Worm (Caenorhabditis elegans) whole organism, L2 larva: Measurements from ENCODE around the gene mtss-1.

Source experiments
- C34F6.9 ChIP-seq: fragments of 150-350 bp; optimal IDR thresholded peaks from 2 replicates; lab custom pipeline; 2014; ENCODE audit warnings: missing biosample characterization, missing genetic modification characterization
- F13H6.1 ChIP-seq: sonication (generic microtip); optimal IDR thresholded peaks from 2 replicates; lab custom pipeline; 2016; ENCODE audit warnings: missing genetic modification characterization, missing compliant biosample characterization
- Y55F3AM.14 ChIP-seq: fragments of 200-800 bp; sonication (Bioruptor generic); optimal IDR thresholded peaks from 2 replicates; lab custom pipeline; 2018; ENCODE audit warnings: mild to moderate bottlenecking, missing genetic modification characterization, missing compliant biosample characterization
- ZK546.5 ChIP-seq: sonication (generic microtip); optimal IDR thresholded peaks from 2 replicates; lab custom pipeline; 2017; ENCODE audit warnings: missing biosample characterization, missing genetic modification characterization
- alr-1 ChIP-seq: fragments of 150-350 bp; optimal IDR thresholded peaks from 2 replicates; lab custom pipeline; 2014; ENCODE audit warnings: missing biosample characterization, missing genetic modification characterization
- ama-1 ChIP-seq: fragments of 150-350 bp; optimal IDR thresholded peaks from 2 replicates; lab custom pipeline; 2018; ENCODE audit warnings: inconsistent platforms
- blmp-1 ChIP-seq: sonication (generic microtip); optimal IDR thresholded peaks from 2 replicates; lab custom pipeline; 2017; ENCODE audit warnings: missing genetic modification characterization, mild to moderate bottlenecking, missing compliant biosample characterization, antibody characterized with exemption, moderate library complexity; ENCODE audit not compliant: insufficient read depth
- ceh-16 ChIP-seq: fragments of 150-350 bp; optimal IDR thresholded peaks from 2 replicates; lab custom pipeline; 2014; ENCODE audit warnings: missing biosample characterization, missing genetic modification characterization
- ceh-82 ChIP-seq: fragments of 150-350 bp; optimal IDR thresholded peaks from 2 replicates; lab custom pipeline; 2014; ENCODE audit warnings: missing biosample characterization, missing genetic modification characterization
- crh-2 ChIP-seq: sonication (generic microtip); optimal IDR thresholded peaks from 2 replicates; lab custom pipeline; 2017; ENCODE audit warnings: missing biosample characterization, missing genetic modification characterization
- dmd-4 ChIP-seq: sonication (generic microtip); optimal IDR thresholded peaks from 2 replicates; lab custom pipeline; 2017; ENCODE audit warnings: missing biosample characterization, missing genetic modification characterization
- egl-27 ChIP-seq: sonication (generic microtip); optimal IDR thresholded peaks from 3 replicates; lab custom pipeline; 2017; ENCODE audit warnings: missing biosample characterization, missing genetic modification reagents, missing genetic modification characterization
- elt-1 ChIP-seq: fragments of 150-350 bp; optimal IDR thresholded peaks from 2 replicates; lab custom pipeline; 2014; ENCODE audit warnings: missing biosample characterization, missing genetic modification characterization
- elt-3 ChIP-seq: sonication (generic microtip); optimal IDR thresholded peaks from 2 replicates; lab custom pipeline; 2017; ENCODE audit warnings: missing biosample characterization, missing genetic modification characterization
- lin-11 ChIP-seq: fragments of 150-350 bp; sonication (generic microtip); optimal IDR thresholded peaks from 2 replicates; lab custom pipeline; 2014; ENCODE audit warnings: missing biosample characterization, missing genetic modification characterization, inconsistent platforms, mixed read lengths
- lin-13 ChIP-seq: fragments of 150-350 bp; optimal IDR thresholded peaks from 2 replicates; lab custom pipeline; 2014; ENCODE audit warnings: missing biosample characterization, missing genetic modification reagents, missing genetic modification characterization
- lin-39 ChIP-seq: fragments of 150-350 bp; optimal IDR thresholded peaks from 2 replicates; lab custom pipeline; 2014; ENCODE audit warnings: missing biosample characterization, missing genetic modification reagents, missing genetic modification characterization
- mab-5 ChIP-seq: fragments of 150-350 bp; optimal IDR thresholded peaks from 2 replicates; lab custom pipeline; 2014; ENCODE audit warnings: missing biosample characterization, missing genetic modification characterization
- mbf-1 ChIP-seq: sonication (generic microtip); optimal IDR thresholded peaks from 2 replicates; lab custom pipeline; 2017; ENCODE audit warnings: missing biosample characterization, missing genetic modification characterization
- nhr-11 ChIP-seq: fragments of 150-350 bp; optimal IDR thresholded peaks from 2 replicates; lab custom pipeline; 2014; ENCODE audit warnings: missing biosample characterization, missing genetic modification characterization
- nhr-12 ChIP-seq: fragments of 150-350 bp; optimal IDR thresholded peaks from 2 replicates; lab custom pipeline; 2014; ENCODE audit warnings: missing biosample characterization, missing genetic modification characterization
- nhr-129 ChIP-seq: fragments of 150-350 bp; optimal IDR thresholded peaks from 2 replicates; lab custom pipeline; 2014; ENCODE audit warnings: missing biosample characterization, missing genetic modification characterization
- nhr-21 ChIP-seq: fragments of 150-350 bp; optimal IDR thresholded peaks from 2 replicates; lab custom pipeline; 2014; ENCODE audit warnings: missing biosample characterization, missing genetic modification characterization
- nhr-23 ChIP-seq: fragments of 150-350 bp; optimal IDR thresholded peaks from 2 replicates; lab custom pipeline; 2014; ENCODE audit warnings: missing biosample characterization, missing genetic modification reagents, missing genetic modification characterization
- nhr-237 ChIP-seq: fragments of 150-350 bp; optimal IDR thresholded peaks from 2 replicates; lab custom pipeline; 2014; ENCODE audit warnings: missing biosample characterization, missing genetic modification characterization
- nhr-6 ChIP-seq: fragments of 150-350 bp; optimal IDR thresholded peaks from 2 replicates; lab custom pipeline; 2014; ENCODE audit warnings: missing biosample characterization, missing genetic modification characterization
- peb-1 ChIP-seq: fragments of 150-350 bp; optimal IDR thresholded peaks from 2 replicates; lab custom pipeline; 2014; ENCODE audit warnings: missing biosample characterization, missing genetic modification characterization
- sem-4 ChIP-seq: fragments of 150-350 bp; optimal IDR thresholded peaks from 2 replicates; lab custom pipeline; 2014; ENCODE audit warnings: missing biosample characterization, missing genetic modification reagents, missing genetic modification characterization
- skn-1 ChIP-seq: sonication (generic microtip); optimal IDR thresholded peaks from 2 replicates; lab custom pipeline; 2017; ENCODE audit warnings: missing biosample characterization, missing genetic modification characterization
- sma-3 ChIP-seq: sonication (generic microtip); optimal IDR thresholded peaks from 2 replicates; lab custom pipeline; 2016; ENCODE audit warnings: missing genetic modification reagents, missing genetic modification characterization, missing compliant biosample characterization
- sma-9 ChIP-seq, 2 experiments: fragments of 150-350 bp in 1 of 2; sonication (generic microtip) in 1 of 2; optimal IDR thresholded peaks; 2 replicates each; lab custom pipeline; 2014 to 2016; ENCODE audit warnings: missing genetic modification characterization in 2 of 2, mild to moderate bottlenecking in 1 of 2, missing biosample characterization in 1 of 2, missing compliant biosample characterization in 1 of 2, missing genetic modification reagents in 1 of 2, moderate library complexity in 1 of 2
- unc-55 ChIP-seq: fragments of 150-350 bp; sonication (generic microtip); optimal IDR thresholded peaks from 3 replicates; lab custom pipeline; 2014; ENCODE audit warnings: missing biosample characterization, missing genetic modification reagents, missing genetic modification characterization
- unc-62 ChIP-seq: fragments of 150-350 bp; optimal IDR thresholded peaks from 2 replicates; lab custom pipeline; 2014; ENCODE audit warnings: missing biosample characterization, missing genetic modification reagents, missing genetic modification characterization
- zag-1 ChIP-seq: fragments of 150-350 bp; optimal IDR thresholded peaks from 2 replicates; lab custom pipeline; 2014; ENCODE audit warnings: missing biosample characterization, missing genetic modification characterization
- ztf-1 ChIP-seq: fragments of 200-800 bp; sonication (Bioruptor generic); conservative IDR thresholded peaks from 2 replicates; pipeline ENCODE4 v1.3.6; 2022; ENCODE audit warnings: missing genetic modification characterization, missing compliant biosample characterization
- ztf-4 ChIP-seq: fragments of 150-350 bp; optimal IDR thresholded peaks from 2 replicates; lab custom pipeline; 2014; ENCODE audit warnings: missing biosample characterization, missing genetic modification characterization

mtss-1 gene

ce11 chrIII:8785426-8785825 lies 17.3 kb downstream of the mtss-1 start (continued):
- TF ChIP-seq nhr-237 (no peak), dmd-4 (tag; lab: Kevin White, UChicago) (no peak), peb-1 (tag; lab: Kevin White, UChicago) (no peak), ztf-1 (GFP tag; lab: Robert Waterston, UW) (no peak), sma-9 (GFP tag; optimal IDR thresholded peaks at IDR 0.05; lab: Kevin White, UChicago) (peak; percentile 88), sma-9 (tag; optimal IDR thresholded peaks at IDR 0.05; lab: Kevin White, UChicago) (no peak), nhr-21 (tag; lab: Kevin White, UChicago) (no peak), Y55F3AM.14 (GFP tag; lab: Kevin White, UChicago) (no peak), ceh-82 (tag; lab: Kevin White, UChicago) (no peak)

- no peak for TF ChIP-seq sem-4 (tag; lab: Kevin White, UChicago)
- no peak for TF ChIP-seq sma-3 (GFP tag; lab: Kevin White, UChicago)
- no peak for TF ChIP-seq nhr-23 (tag; lab: Kevin White, UChicago)
- TF ChIP-seq lin-13 (GFP tag; lab: Kevin White, UChicago), result no peak
- TF ChIP-seq sma-9 (GFP tag; optimal IDR thresholded peaks at IDR 0.05; lab: Kevin White, UChicago), result no peak
- no peak for TF ChIP-seq sma-9 (tag; optimal IDR thresholded peaks at IDR 0.05; lab: Kevin White, UChicago)
These were observed 18.0 kb downstream of the mtss-1 start, which contains the start of gene K02D10.8 for ce11 chrIII:8786077-8786476. Gene K02D10.8 (plus strand): TSS chrIII:8786377.

DNA sequence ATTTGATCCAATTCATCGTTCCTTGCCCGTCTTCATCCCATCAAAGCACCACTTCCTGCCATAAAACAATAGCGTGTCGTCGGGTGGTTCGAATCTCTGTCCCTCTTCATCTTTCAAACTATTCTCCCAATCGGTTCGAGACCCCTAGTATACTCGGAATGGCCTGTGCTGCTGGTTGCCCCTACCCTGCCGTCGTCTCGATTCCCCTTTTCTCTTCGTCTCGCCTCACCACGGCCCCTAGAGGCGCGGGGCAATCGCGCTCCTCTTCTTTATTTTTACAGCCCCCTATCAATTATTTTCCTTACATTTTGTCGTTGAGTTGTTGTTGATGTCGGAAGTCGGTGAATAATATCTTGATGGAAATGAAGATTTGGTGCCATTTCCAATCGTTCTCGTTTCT lies 20.6 kb downstream of the mtss-1 start:
- TF ChIP-seq dmd-4 (tag; lab: Kevin White, UChicago) (no peak), elt-1 (tag; lab: Kevin White, UChicago) (no peak), nhr-21 (tag; lab: Kevin White, UChicago) (no peak), F13H6.1 (tag; lab: Kevin White, UChicago) (peak; percentile 16), C34F6.9 (tag; lab: Kevin White, UChicago) (peak; percentile 33), nhr-129 (tag; lab: Kevin White, UChicago) (no peak), nhr-12 (tag; lab: Kevin White, UChicago) (no peak), unc-55 (GFP tag; lab: Kevin White, UChicago) (peak; percentile 3), elt-3 (tag; lab: Kevin White, UChicago) (no peak), nhr-11 (no peak), sma-3 (GFP tag; lab: Kevin White, UChicago) (no peak), lin-13 (GFP tag; lab: Kevin White, UChicago) (no peak), ztf-1 (GFP tag; lab: Robert Waterston, UW) (no peak)

- TF ChIP-seq skn-1 (tag; lab: Kevin White, UChicago), result no peak
- TF ChIP-seq unc-62, result no peak
- no peak for TF ChIP-seq peb-1 (tag; lab: Kevin White, UChicago)
- TF ChIP-seq sma-3 (GFP tag; lab: Kevin White, UChicago), result no peak
- no peak for TF ChIP-seq ceh-16 (tag; lab: Kevin White, UChicago)
- TF ChIP-seq nhr-6, result no peak
- TF ChIP-seq alr-1 (tag; lab: Kevin White, UChicago), result no peak
- no peak for TF ChIP-seq lin-11
- no peak for TF ChIP-seq lin-13 (GFP tag; lab: Kevin White, UChicago)
- no peak for TF ChIP-seq lin-39
- no peak for TF ChIP-seq blmp-1 (tag; lab: Kevin White, UChicago)
- no peak for TF ChIP-seq dmd-4 (tag; lab: Kevin White, UChicago)
- no peak for TF ChIP-seq ama-1 (lab: Kevin White, UChicago)
- TF ChIP-seq, all 48 proteins: peak for 0
These were observed 23.1 kb downstream of the mtss-1 start, which contains the start of the genes zfp-1 and F54F2.14 for ce11 chrIII:8791235-8791634. Gene zfp-1 (plus strand): TSS chrIII:8791535. Gene F54F2.14 (plus strand): TSS chrIII:8791546.

DNA sequence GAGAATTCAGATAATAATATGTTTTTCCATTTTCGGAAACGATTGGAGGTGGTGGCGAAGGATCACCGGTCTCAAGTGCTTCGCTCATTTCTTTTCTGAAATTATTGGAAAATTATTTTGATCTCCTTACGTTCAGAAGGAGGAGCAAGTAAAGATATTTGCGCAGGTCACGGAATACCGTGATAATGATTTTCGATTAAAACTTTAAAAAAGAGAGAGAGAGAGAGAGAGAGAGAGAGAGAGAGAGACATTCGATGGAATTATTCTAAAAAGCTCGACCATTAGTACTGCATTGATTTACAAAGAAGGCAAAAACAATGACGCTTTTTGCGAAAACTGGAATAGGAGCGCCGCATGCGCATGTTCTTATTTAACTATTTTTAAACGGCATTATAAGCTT lies 24.1 kb downstream of the mtss-1 start, which contains the start of gene ztf-1:
TSS of gene ztf-1 (minus strand) at position 101 of the 400 bp plus-strand sequence.
- TF ChIP-seq nhr-12 (tag; lab: Kevin White, UChicago), result no peak
- TF ChIP-seq mbf-1, result no peak
- no peak for TF ChIP-seq zag-1
- TF ChIP-seq ztf-4 (tag; lab: Kevin White, UChicago), result no peak
- TF ChIP-seq ZK546.5 (tag; lab: Kevin White, UChicago), result no peak
- no peak for TF ChIP-seq crh-2
- TF ChIP-seq nhr-6, result no peak
- no peak for TF ChIP-seq C34F6.9 (tag; lab: Kevin White, UChicago)
- TF ChIP-seq egl-27 (tag; lab: Kevin White, UChicago), result no peak
- no peak for TF ChIP-seq mab-5 (tag; lab: Kevin White, UChicago)
